Worm (Caenorhabditis elegans): ENCODE data around the gene C06B8.2.

Gene C06B8.2

ce11 chrV:15465032-15465727, 13.4 kb downstream of the C06B8.2 start, which contains the start of gene pqn-71 (continued):
- no peak for TF ChIP-seq mef-2 (tag; optimal IDR thresholded peaks at IDR 0.05)
- peak; percentile 89 for TF ChIP-seq nhr-71 (tag; optimal IDR thresholded peaks at IDR 0.05)
- TF ChIP-seq F16B12.6 (tag; optimal IDR thresholded peaks at IDR 0.05), result no peak
- 0 out of 2 replicates have a peak, but pooled peaks have one; percentile 8 for TF ChIP-seq mab-9 (GFP tag; IDR thresholded peaks at IDR 0.05)
- TF ChIP-seq pax-3 (tag; optimal IDR thresholded peaks at IDR 0.05), result peak; percentile 64
- TF ChIP-seq nhr-76 (tag; optimal IDR thresholded peaks at IDR 0.05), result no peak
- TF ChIP-seq unc-86 (tag; optimal IDR thresholded peaks at IDR 0.05), result peak; percentile 42
- TF ChIP-seq efl-3 (GFP tag; optimal IDR thresholded peaks at IDR 0.05), result peak; percentile 22
- TF ChIP-seq nhr-11 (tag; optimal IDR thresholded peaks at IDR 0.05), result no peak
- peak; percentile 47 for TF ChIP-seq fos-1 (tag; optimal IDR thresholded peaks at IDR 0.05)
- peak; percentile 65 for TF ChIP-seq xbp-1 (tag; optimal IDR thresholded peaks at IDR 0.05)
- TF ChIP-seq sup-37 (GFP tag; optimal IDR thresholded peaks at IDR 0.05), result peak; percentile 41
- TF ChIP-seq fkh-8 (tag; optimal IDR thresholded peaks at IDR 0.05), result peak; percentile 74
- TF ChIP-seq elt-2 (tag; optimal IDR thresholded peaks at IDR 0.05), result peak; percentile 83
- TF ChIP-seq isw-1 (GFP tag; IDR thresholded peaks at IDR 0.05), result peak; percentile 27
- peak; percentile 39 to 58 (median 48) for TF ChIP-seq dpl-1 (GFP tag; optimal IDR thresholded peaks at IDR 0.05)
- peak; percentile 55 for TF ChIP-seq snpc-4 (tag; optimal IDR thresholded peaks at IDR 0.05)
- peak in 1 of 2 experiments; percentile 51 for TF ChIP-seq mdl-1 (tag; optimal IDR thresholded peaks at IDR 0.05)
- TF ChIP-seq elt-3 (tag; optimal IDR thresholded peaks at IDR 0.05), result peak in 2 of 6 experiments; percentile 45 to 72
- TF ChIP-seq tbx-2 (tag; optimal IDR thresholded peaks at IDR 0.05), result peak; percentile 76
- no peak for TF ChIP-seq ama-1 (optimal IDR thresholded peaks at IDR 0.05)
- peak; percentile 86 for TF ChIP-seq nhr-77 (tag; optimal IDR thresholded peaks at IDR 0.05)
- TF ChIP-seq nhr-47 (tag; optimal IDR thresholded peaks at IDR 0.05), result peak; percentile 91
- TF ChIP-seq C34B4.2 (tag; optimal IDR thresholded peaks at IDR 0.05), result no peak
- no peak for TF ChIP-seq ceh-63 (GFP tag; optimal IDR thresholded peaks at IDR 0.05)
- TF ChIP-seq alr-1 (tag; optimal IDR thresholded peaks at IDR 0.05; ENCODE audit: borderline replicate concordance), result no peak
- TF ChIP-seq lin-39 (tag; optimal IDR thresholded peaks at IDR 0.05), result no peak
- no peak for TF ChIP-seq ces-1 (GFP tag; optimal IDR thresholded peaks at IDR 0.05)
- TF ChIP-seq jun-1 (tag; optimal IDR thresholded peaks at IDR 0.05), result peak; percentile 83
- no peak for TF ChIP-seq tlp-1 (tag; optimal IDR thresholded peaks at IDR 0.05)
- no peak for TF ChIP-seq nhr-84 (tag; optimal IDR thresholded peaks at IDR 0.05)
- TF ChIP-seq aly-2 (tag; optimal IDR thresholded peaks at IDR 0.05), result peak; percentile 39
- TF ChIP-seq pag-3 (tag; optimal IDR thresholded peaks at IDR 0.05; ENCODE audit: borderline replicate concordance, insufficient read depth), result no peak
- TF ChIP-seq unc-130 (tag; optimal IDR thresholded peaks at IDR 0.05), result no peak
- no peak for TF ChIP-seq hlh-17 (GFP tag; optimal IDR thresholded peaks at IDR 0.05; ENCODE audit: borderline replicate concordance)
- peak; percentile 74 for TF ChIP-seq irx-1 (tag; optimal IDR thresholded peaks at IDR 0.05)
- TF ChIP-seq egl-27 (tag; optimal IDR thresholded peaks at IDR 0.05), result no peak
- peak; percentile 37 for TF ChIP-seq C04F5.9 (tag; optimal IDR thresholded peaks at IDR 0.05)
- TF ChIP-seq lin-35 (GFP tag; optimal IDR thresholded peaks at IDR 0.05), result peak; percentile 42 to 75
- peak; percentile 41 to 65 (median 50) for TF ChIP-seq ceh-82 (tag; optimal IDR thresholded peaks at IDR 0.05)
- TF ChIP-seq fkh-10 (GFP tag; optimal IDR thresholded peaks at IDR 0.05), result no peak
- peak; percentile 45 for TF ChIP-seq sox-4 (tag; optimal IDR thresholded peaks at IDR 0.05)
- peak; percentile 77 for TF ChIP-seq lin-14 (GFP tag; optimal IDR thresholded peaks at IDR 0.05)
- TF ChIP-seq swsn-7 (tag; optimal IDR thresholded peaks at IDR 0.05), result peak; percentile 78
- peak; percentile 79 for TF ChIP-seq hpl-2 (GFP tag; optimal IDR thresholded peaks at IDR 0.05)
- TF ChIP-seq grh-1 (GFP tag; IDR thresholded peaks at IDR 0.05), result peak; percentile 34; the same call in 1 of the 2 replicates
- TF ChIP-seq blmp-1 (tag; optimal IDR thresholded peaks at IDR 0.05), result peak; percentile 32
- TF ChIP-seq lin-15B (tag; optimal IDR thresholded peaks at IDR 0.05), result no peak
- no peak for TF ChIP-seq fkh-4 (tag; optimal IDR thresholded peaks at IDR 0.05; ENCODE audit: borderline replicate concordance)
- TF ChIP-seq mep-1 (tag; optimal IDR thresholded peaks at IDR 0.05), result peak; percentile 88
- peak; percentile 94 for TF ChIP-seq nhr-90 (tag; optimal IDR thresholded peaks at IDR 0.05; ENCODE audit: poor library complexity)
